Fruit fly (Drosophila melanogaster) whole organism, larva: ENCODE data around the gene CG11068.

ENCODE experiments used
- noc ChIP-seq: fragments of 200-800 bp; sonication (Bioruptor generic); optimal IDR thresholded peaks from 3 replicates; lab custom pipeline; 2019; ENCODE audit warnings: missing biosample characterization, mild to moderate bottlenecking, missing genetic modification characterization, moderate library complexity

Gene CG11068

dm6 chrX:13954936-13955335 lies at the start of gene CG11068:
Gene CG11068, plus strand, starts transcription at chrX:13955236.
- no peak for TF ChIP-seq noc

- TF ChIP-seq noc = no peak
Observed at dm6 chrX:13906009-13906769, 48.8 kb upstream of the CG11068 start.

- no peak for TF ChIP-seq noc
Observed at dm6 chrX:13907115-13907514, 47.9 kb upstream of the CG11068 start.

dm6 chrX:13909002-13909544 lies 46.0 kb upstream of the CG11068 start:
- no peak for TF ChIP-seq noc

dm6 chrX:13911184-13911583 lies 43.9 kb upstream of the CG11068 start:
- TF ChIP-seq noc = no peak

- no peak for TF ChIP-seq noc
Observed at dm6 chrX:13923286-13923685, 31.8 kb upstream of the CG11068 start.

dm6 chrX:13931462-13931861 lies 23.6 kb upstream of the CG11068 start:
- TF ChIP-seq noc = no peak

dm6 chrX:13932794-13933620 lies 22.0 kb upstream of the CG11068 start:
- TF ChIP-seq noc = no peak

dm6 chrX:13933802-13934201 lies 21.2 kb upstream of the CG11068 start:
- no peak for TF ChIP-seq noc

dm6 chrX:13934380-13934779 lies 20.7 kb upstream of the CG11068 start:
- no peak for TF ChIP-seq noc

- TF ChIP-seq noc = no peak
Observed at dm6 chrX:13935563-13935962, 19.5 kb upstream of the CG11068 start.

- no peak for TF ChIP-seq noc
Observed at dm6 chrX:13936203-13936602, 18.8 kb upstream of the CG11068 start.

dm6 chrX:13948131-13948804 lies 6.8 kb upstream of the CG11068 start:
- TF ChIP-seq noc = no peak

dm6 chrX:13948805-13949361 lies 6.2 kb upstream of the CG11068 start:
- TF ChIP-seq noc = no peak

dm6 chrX:13951403-13951802 lies 3.6 kb upstream of the CG11068 start:
- TF ChIP-seq noc = no peak

dm6 chrX:13954286-13954685 lies 750 bp upstream of the CG11068 start:
- TF ChIP-seq noc = no peak

dm6 chrX:13964822-13965221 lies 9.8 kb downstream of the CG11068 start:
- TF ChIP-seq noc = no peak
